Worm (Caenorhabditis elegans) whole organism, L1 larva: ENCODE measurements around the gene F33E11.2.

ENCODE experiments used
- C16A3.4 ChIP-seq: fragments of 150-350 bp; optimal IDR thresholded peaks from 2 replicates; lab custom pipeline; 2014; ENCODE audit warnings: missing biosample characterization, missing genetic modification characterization
- F16B12.6 ChIP-seq: fragments of 150-350 bp; optimal IDR thresholded peaks from 2 replicates; lab custom pipeline; 2014; ENCODE audit warnings: missing biosample characterization, missing genetic modification characterization
- blmp-1 ChIP-seq: fragments of 150-350 bp; optimal IDR thresholded peaks from 2 replicates; lab custom pipeline; 2014; ENCODE audit warnings: missing biosample characterization, missing genetic modification characterization
- fkh-10 ChIP-seq: sonication (generic microtip); optimal IDR thresholded peaks from 2 replicates; lab custom pipeline; 2017; ENCODE audit warnings: missing biosample characterization, missing genetic modification reagents, missing genetic modification characterization
- fkh-8 ChIP-seq: sonication (generic microtip); optimal IDR thresholded peaks from 2 replicates; lab custom pipeline; 2016; ENCODE audit warnings: mild to moderate bottlenecking, missing genetic modification characterization, missing compliant biosample characterization
- lin-13 ChIP-seq: fragments of 150-350 bp; optimal IDR thresholded peaks from 2 replicates; lab custom pipeline; 2014; ENCODE audit warnings: missing biosample characterization, missing genetic modification reagents, missing genetic modification characterization
- nhr-11 ChIP-seq: fragments of 150-350 bp; optimal IDR thresholded peaks from 2 replicates; lab custom pipeline; 2014; ENCODE audit warnings: missing biosample characterization, missing genetic modification characterization

- TF ChIP-seq fkh-10 (GFP tag; lab: Kevin White, UChicago) (no peak), fkh-8 (tag; lab: Kevin White, UChicago) (no peak), nhr-11 (tag; lab: Kevin White, UChicago) (no peak), C16A3.4 (tag; lab: Kevin White, UChicago) (no peak), F16B12.6 (tag; lab: Kevin White, UChicago) (no peak), blmp-1 (no peak), lin-13 (no peak)
Observed at ce11 chrV:285298-285697, 12.4 kb upstream of the F33E11.2 start.
